Worm (Caenorhabditis elegans): ENCODE measurements around the gene K03A11.5.

The K03A11.5 gene

DNA sequence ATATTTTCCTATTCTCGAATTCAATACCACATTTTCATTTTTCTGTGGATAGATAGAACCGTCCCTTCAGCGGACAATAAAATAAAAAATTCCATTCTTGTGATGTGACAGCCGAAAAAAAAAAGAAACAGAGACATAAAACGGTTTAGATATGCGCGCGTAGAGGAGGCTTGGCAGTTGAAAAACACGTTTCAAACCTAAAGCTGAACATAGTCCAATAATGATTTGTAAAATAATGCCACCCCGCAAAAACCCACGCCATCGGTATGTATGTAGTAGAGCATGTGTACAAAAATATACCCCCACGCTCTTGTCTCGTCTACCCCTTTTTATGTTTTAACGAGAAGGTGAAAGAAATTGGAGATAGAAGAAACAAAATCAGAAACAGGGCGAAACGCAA, 45.3 kb downstream of the K03A11.5 start (continued):
- TF ChIP-seq nhr-77 (tag; optimal IDR thresholded peaks at IDR 0.05) (no peak), sup-37 (GFP tag; optimal IDR thresholded peaks at IDR 0.05) (no peak), ceh-82 (tag; optimal IDR thresholded peaks at IDR 0.05) (no peak), pag-3 (tag; optimal IDR thresholded peaks at IDR 0.05; ENCODE audit: borderline replicate concordance, insufficient read depth) (no peak), isw-1 (GFP tag; IDR thresholded peaks at IDR 0.05) (no peak), dpl-1 (GFP tag; optimal IDR thresholded peaks at IDR 0.05) (no peak), nhr-28 (tag; optimal IDR thresholded peaks at IDR 0.05) (no peak), efl-3 (GFP tag; optimal IDR thresholded peaks at IDR 0.05) (no peak), nhr-71 (tag; optimal IDR thresholded peaks at IDR 0.05) (peak; percentile 30), vab-15 (tag; optimal IDR thresholded peaks at IDR 0.05) (no peak), ama-1 (optimal IDR thresholded peaks at IDR 0.05) (peak; percentile 12), C34B4.2 (tag; optimal IDR thresholded peaks at IDR 0.05) (no peak), unc-130 (tag; optimal IDR thresholded peaks at IDR 0.05) (no peak), fos-1 (tag; optimal IDR thresholded peaks at IDR 0.05) (no peak), elt-2 (tag; optimal IDR thresholded peaks at IDR 0.05) (peak; percentile 12), lin-13 (GFP tag; optimal IDR thresholded peaks at IDR 0.05) (no peak), mdl-1 (tag; optimal IDR thresholded peaks at IDR 0.05) (no peak), hlh-17 (GFP tag; optimal IDR thresholded peaks at IDR 0.05; ENCODE audit: borderline replicate concordance) (no peak), sptf-1 (tag; optimal IDR thresholded peaks at IDR 0.05) (no peak)

DNA sequence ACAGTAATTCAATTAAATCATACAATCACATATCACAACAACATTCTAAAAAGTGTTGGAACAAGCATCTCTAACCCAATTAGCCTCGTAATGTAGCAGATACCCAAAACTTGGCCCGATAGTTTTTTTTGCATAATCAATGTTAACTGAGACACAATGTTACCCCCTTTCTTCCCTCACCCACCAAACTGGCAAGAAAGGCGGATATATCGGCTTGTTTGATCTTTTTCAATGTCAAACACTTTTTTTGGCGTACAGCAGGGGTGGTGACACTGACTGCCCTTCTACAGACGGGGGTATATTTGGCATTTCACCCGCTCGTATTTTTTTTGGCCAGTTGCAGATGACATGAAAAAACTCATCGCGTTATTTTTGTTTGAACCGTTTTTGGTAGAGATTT, 46.7 kb downstream of the K03A11.5 start:
- TF ChIP-seq nhr-85 (tag) (peak; percentile 44), efl-1 (optimal IDR thresholded peaks at IDR 0.05) (no peak), efl-1 (GFP tag; optimal IDR thresholded peaks at IDR 0.05 in 1 of 2) (peak in 1 of 2 experiments; percentile 87), aha-1 (tag; optimal IDR thresholded peaks at IDR 0.05) (no peak), hlh-17 (GFP tag; optimal IDR thresholded peaks at IDR 0.05; ENCODE audit: borderline replicate concordance) (no peak)

DNA sequence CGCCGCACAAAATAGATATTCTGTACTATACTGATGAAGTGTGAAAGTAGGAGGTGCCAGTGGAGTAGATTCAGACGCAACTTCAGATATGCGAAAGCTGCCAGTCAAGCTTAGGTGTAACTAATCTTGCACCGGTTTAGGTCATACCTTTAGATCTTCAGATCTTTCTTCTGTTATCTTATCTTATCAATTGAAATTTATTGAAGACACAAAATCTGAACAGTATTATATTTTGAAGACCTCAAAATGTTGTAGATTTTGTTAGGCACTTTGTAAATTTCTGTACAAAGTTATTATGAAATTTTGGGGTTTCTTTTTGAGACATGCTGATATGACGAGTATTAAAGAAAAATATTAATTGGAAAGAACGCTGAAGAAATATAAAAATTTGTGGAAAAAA, 49.3 kb downstream of the K03A11.5 start:
- no peak for TF ChIP-seq efl-3 (GFP tag; optimal IDR thresholded peaks at IDR 0.05)
- peak in 3 of 6 experiments; percentile 17 to 91 (median 76) for TF ChIP-seq elt-3 (tag; optimal IDR thresholded peaks at IDR 0.05)
- TF ChIP-seq lin-35 (GFP tag; optimal IDR thresholded peaks at IDR 0.05), result no peak
- no peak for TF ChIP-seq nhr-47 (tag; optimal IDR thresholded peaks at IDR 0.05)

DNA sequence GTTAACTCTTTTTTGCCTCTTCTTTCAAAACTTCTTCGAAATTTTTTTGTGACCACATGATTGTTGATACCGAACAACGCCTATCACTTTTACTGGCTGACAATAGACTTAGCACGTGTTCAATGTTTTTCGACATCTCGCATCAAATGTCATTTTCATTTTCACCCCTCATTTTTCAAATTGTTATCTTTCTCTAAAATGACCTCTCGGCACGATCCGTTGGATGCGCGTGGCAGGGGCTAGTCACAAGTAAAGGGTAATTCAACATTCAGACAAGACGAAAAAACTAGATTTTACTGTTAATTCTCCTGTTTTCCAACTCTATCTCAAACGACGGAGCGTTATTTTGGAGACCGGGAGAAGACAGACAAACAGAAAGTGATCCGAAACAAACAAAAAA, 50.1 kb downstream of the K03A11.5 start, which contains the start of gene F17H10.2:
Gene F17H10.2, plus strand, starts transcription at position 316 of the 400 bp plus-strand sequence.
- TF ChIP-seq ceh-82 (tag; optimal IDR thresholded peaks at IDR 0.05) (no peak), mep-1 (tag; optimal IDR thresholded peaks at IDR 0.05) (peak; percentile 57), nhr-90 (tag; optimal IDR thresholded peaks at IDR 0.05; ENCODE audit: poor library complexity) (peak; percentile 66), nhr-28 (tag; optimal IDR thresholded peaks at IDR 0.05) (no peak), ceh-63 (GFP tag; optimal IDR thresholded peaks at IDR 0.05) (no peak), mdl-1 (tag; optimal IDR thresholded peaks at IDR 0.05) (peak in 1 of 2 experiments; percentile 91), sox-4 (tag; optimal IDR thresholded peaks at IDR 0.05) (no peak), pag-3 (tag; optimal IDR thresholded peaks at IDR 0.05; ENCODE audit: borderline replicate concordance, insufficient read depth) (no peak), C34B4.2 (tag; optimal IDR thresholded peaks at IDR 0.05) (no peak), grh-1 (GFP tag; IDR thresholded peaks at IDR 0.05) (peak; percentile 54; the same call in 1 of the 2 replicates), zag-1 (tag; optimal IDR thresholded peaks at IDR 0.05) (no peak), unc-130 (tag; optimal IDR thresholded peaks at IDR 0.05) (peak; percentile 77), isw-1 (GFP tag; IDR thresholded peaks at IDR 0.05) (no peak), nhr-20 (tag; optimal IDR thresholded peaks at IDR 0.05) (peak; percentile 85), lsy-2 (tag; optimal IDR thresholded peaks at IDR 0.05) (peak; percentile 19 to 44), tbx-2 (tag; optimal IDR thresholded peaks at IDR 0.05) (peak; percentile 55), irx-1 (tag; optimal IDR thresholded peaks at IDR 0.05) (peak; percentile 62), dpl-1 (GFP tag; optimal IDR thresholded peaks at IDR 0.05) (peak in 2 of 3 experiments; percentile 9 to 18), efl-1 (optimal IDR thresholded peaks at IDR 0.05) (peak in 1 of 2 experiments; percentile 1), efl-1 (GFP tag; optimal IDR thresholded peaks at IDR 0.05 in 1 of 2) (peak in 1 of 2 experiments; percentile 89), mab-9 (GFP tag; IDR thresholded peaks at IDR 0.05) (no peak), nhr-85 (tag) (peak; percentile 98), vab-15 (tag; optimal IDR thresholded peaks at IDR 0.05) (peak; percentile 77), sup-37 (GFP tag; optimal IDR thresholded peaks at IDR 0.05) (no peak), nhr-47 (tag; optimal IDR thresholded peaks at IDR 0.05) (peak; percentile 34), zip-4 (GFP tag; optimal IDR thresholded peaks at IDR 0.05) (no peak), efl-3 (GFP tag; optimal IDR thresholded peaks at IDR 0.05) (no peak), nhr-71 (tag; optimal IDR thresholded peaks at IDR 0.05) (peak; percentile 83), dsc-1 (tag; optimal IDR thresholded peaks at IDR 0.05) (no peak), skn-1 (tag; optimal IDR thresholded peaks at IDR 0.05) (peak; percentile 51), elt-3 (tag; optimal IDR thresholded peaks at IDR 0.05) (peak in 2 of 6 experiments; percentile 67 to 96), lin-14 (GFP tag; optimal IDR thresholded peaks at IDR 0.05) (peak; percentile 87), alr-1 (tag; optimal IDR thresholded peaks at IDR 0.05; ENCODE audit: borderline replicate concordance) (no peak), lin-15B (tag; optimal IDR thresholded peaks at IDR 0.05) (no peak), nhr-11 (tag; optimal IDR thresholded peaks at IDR 0.05) (no peak)
